Worm (Caenorhabditis elegans): ENCODE results near the gene Y69A2AR.25.

DNA sequence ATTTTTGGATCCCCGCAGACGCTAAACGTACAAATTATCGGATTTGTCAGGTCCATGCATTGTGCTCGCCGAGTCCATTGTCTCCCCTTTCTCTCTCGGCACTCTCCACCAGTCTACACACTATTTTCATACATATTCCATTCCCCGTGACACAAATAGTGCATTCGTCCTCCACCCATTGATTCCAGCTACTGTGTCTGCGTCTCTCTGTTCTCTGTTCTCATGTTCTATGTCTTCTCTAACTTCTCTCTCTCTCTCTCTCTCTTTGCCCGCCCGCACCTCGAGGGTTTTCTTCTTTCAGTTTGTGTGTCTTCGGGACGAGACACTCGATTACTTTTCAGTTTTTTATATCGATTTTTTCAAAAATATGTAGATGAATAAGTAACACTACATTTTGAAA, 31.5 kb upstream of the Y69A2AR.25 start:
- no peak for TF ChIP-seq hrde-1 (tag; optimal IDR thresholded peaks at IDR 0.05; ENCODE audit: borderline replicate concordance)
- TF ChIP-seq D2030.7 (GFP tag; IDR thresholded peaks at IDR 0.05), result no peak
- TF ChIP-seq B0336.3 (GFP tag; IDR thresholded peaks at IDR 0.05), result 0 out of 2 replicates have a peak, but pooled peaks have one; percentile 52
- TF ChIP-seq lin-54 (GFP tag; optimal IDR thresholded peaks at IDR 0.05), result peak; percentile 43
- peak; percentile 87 for TF ChIP-seq hmg-1.2 (GFP tag; IDR thresholded peaks at IDR 0.05)

Data from whole organism, young adult.